Fruit fly (Drosophila melanogaster) whole organism, wandering third instar larva: ENCODE measurements around the gene Dup99B.

Source experiments
- Abd-B ChIP-seq: fragments of >200 bp; optimal IDR thresholded peaks from 2 replicates; lab custom pipeline; 2017; ENCODE audit warnings: missing biosample characterization, missing genetic modification characterization
- CG32264 ChIP-seq: fragments of 200-800 bp; sonication (Bioruptor generic); optimal IDR thresholded peaks from 2 replicates; lab custom pipeline; 2016; ENCODE audit warnings: missing biosample characterization, missing genetic modification characterization
- CG9705 ChIP-seq: fragments of 200-800 bp; sonication (Bioruptor generic); optimal IDR thresholded peaks from 2 replicates; lab custom pipeline; 2018; ENCODE audit warnings: missing biosample characterization, mild to moderate bottlenecking, missing genetic modification characterization
- CrebA ChIP-seq: fragments of 200-800 bp; sonication (Bioruptor generic); optimal IDR thresholded peaks from 2 replicates; lab custom pipeline; 2016; ENCODE audit warnings: missing biosample characterization, mild to moderate bottlenecking, missing genetic modification characterization, borderline replicate concordance
- Dfd ChIP-seq: fragments of >200 bp; optimal IDR thresholded peaks from 2 replicates; lab custom pipeline; 2017; ENCODE audit warnings: missing biosample characterization, missing genetic modification characterization
- GATAd ChIP-seq: sonication (Bioruptor generic); optimal IDR thresholded peaks from 2 replicates; lab custom pipeline; 2016; ENCODE audit warnings: missing biosample characterization, missing genetic modification characterization
- HLH106 ChIP-seq: fragments of 200-800 bp; optimal IDR thresholded peaks from 3 replicates; lab custom pipeline; 2019; ENCODE audit warnings: missing biosample characterization, mild to moderate bottlenecking, missing genetic modification characterization, moderate library complexity
- Hnf4 ChIP-seq: fragments of 200-800 bp; sonication (Bioruptor generic); optimal IDR thresholded peaks from 2 replicates; lab custom pipeline; 2016; ENCODE audit warnings: missing biosample characterization, mild to moderate bottlenecking, missing genetic modification characterization
- Hr78 ChIP-seq: fragments of >200 bp; optimal IDR thresholded peaks from 2 replicates; lab custom pipeline; 2017; ENCODE audit warnings: missing biosample characterization, missing genetic modification characterization
- Hr83 ChIP-seq: fragments of 200-300 bp; sonication (Bioruptor generic); optimal IDR thresholded peaks from 2 replicates; lab custom pipeline; 2016; ENCODE audit warnings: missing biosample characterization, mild to moderate bottlenecking, missing genetic modification characterization, moderate library complexity; ENCODE audit not compliant: poor library complexity, severe bottlenecking
- Jra ChIP-seq: sonication (Bioruptor generic); optimal IDR thresholded peaks from 2 replicates; lab custom pipeline; 2016; ENCODE audit warnings: missing biosample characterization, missing genetic modification characterization
- Mio ChIP-seq: sonication (Bioruptor generic); optimal IDR thresholded peaks from 2 replicates; lab custom pipeline; 2016; ENCODE audit warnings: missing biosample characterization, missing genetic modification characterization
- Myc ChIP-seq: fragments of >200 bp; optimal IDR thresholded peaks from 2 replicates; lab custom pipeline; 2017
- N ChIP-seq: fragments of >200 bp; optimal IDR thresholded peaks from 2 replicates; lab custom pipeline; 2018; ENCODE audit warnings: missing biosample characterization, missing external identifiers, missing genetic modification characterization
- OdsH ChIP-seq: fragments of 200-800 bp; sonication (Bioruptor generic); optimal IDR thresholded peaks from 2 replicates; lab custom pipeline; 2016; ENCODE audit warnings: missing biosample characterization, mild to moderate bottlenecking, missing genetic modification characterization
- Rel ChIP-seq, 2 experiments: fragments of 200-800 bp; sonication (Bioruptor generic) in 1 of 2; optimal IDR thresholded peaks; 2 replicates in 1 of 2; 3 replicates in 1 of 2; lab custom pipeline; 2016 to 2019; ENCODE audit warnings: mild to moderate bottlenecking in 2 of 2, missing biosample characterization in 2 of 2, missing genetic modification characterization in 2 of 2, moderate library complexity in 1 of 2
- Sp1 ChIP-seq: fragments of 200-800 bp; sonication (Bioruptor generic); optimal IDR thresholded peaks from 3 replicates; lab custom pipeline; 2019; ENCODE audit warnings: missing biosample characterization, mild to moderate bottlenecking, missing genetic modification characterization, moderate library complexity
- Vsx2 ChIP-seq: fragments of 200-300, 225-300 bp; sonication (Bioruptor generic); optimal IDR thresholded peaks from 2 replicates; lab custom pipeline; 2018; ENCODE audit warnings: missing biosample characterization, missing genetic modification characterization; ENCODE audit not compliant: partially characterized antibody
- br ChIP-seq: fragments of 200-800 bp; sonication (Bioruptor generic); optimal IDR thresholded peaks from 2 replicates; lab custom pipeline; 2016; ENCODE audit warnings: missing biosample characterization, missing genetic modification characterization
- brk ChIP-seq: fragments of 200-800 bp; sonication (Bioruptor generic); optimal IDR thresholded peaks from 2 replicates; lab custom pipeline; 2016; ENCODE audit warnings: missing biosample characterization, mild to moderate bottlenecking, missing genetic modification characterization
- dl ChIP-seq, 2 experiments: fragments of 175-275, 200-275 bp in 1 of 2; fragments of 200-275 bp in 1 of 2; sonication (Bioruptor generic); optimal IDR thresholded peaks; lab custom pipeline; 2018; ENCODE audit warnings: mild to moderate bottlenecking in 2 of 2, missing biosample characterization in 2 of 2, missing genetic modification characterization in 2 of 2, moderate library complexity in 2 of 2; ENCODE audit not compliant: partially characterized antibody in 2 of 2, insufficient read depth in 1 of 2
- dmrt93B ChIP-seq: fragments of 200-800 bp; sonication (Bioruptor generic); optimal IDR thresholded peaks from 2 replicates; lab custom pipeline; 2018; ENCODE audit warnings: missing biosample characterization, mild to moderate bottlenecking, missing genetic modification characterization
- dsf ChIP-seq: sonication (Bioruptor generic); optimal IDR thresholded peaks from 2 replicates; lab custom pipeline; 2016; ENCODE audit warnings: missing biosample characterization, missing genetic modification characterization, borderline replicate concordance
- ey ChIP-seq: fragments of 200-800 bp; sonication (Bioruptor generic); optimal IDR thresholded peaks from 2 replicates; lab custom pipeline; 2016; ENCODE audit warnings: missing biosample characterization, missing genetic modification characterization
- foxo ChIP-seq, 2 experiments: fragments of 200-800 bp; sonication (Bioruptor generic); optimal IDR thresholded peaks; 2 replicates in 1 of 2; 3 replicates in 1 of 2; lab custom pipeline; 2016 to 2017; ENCODE audit warnings: missing biosample characterization in 2 of 2, missing genetic modification characterization in 2 of 2
- fru ChIP-seq: fragments of 200-800 bp; sonication (Bioruptor generic); optimal IDR thresholded peaks from 3 replicates; lab custom pipeline; 2016; ENCODE audit warnings: missing biosample characterization, mild to moderate bottlenecking, missing genetic modification characterization
- h ChIP-seq: fragments of 200-800 bp; sonication (Bioruptor generic); optimal IDR thresholded peaks from 3 replicates; lab custom pipeline; 2016; ENCODE audit warnings: missing biosample characterization, mild to moderate bottlenecking, missing genetic modification characterization
- jim ChIP-seq: fragments of 175-275, 200-325 bp; sonication (Bioruptor generic); optimal IDR thresholded peaks from 2 replicates; lab custom pipeline; 2016; ENCODE audit warnings: missing biosample characterization, mild to moderate bottlenecking, missing genetic modification characterization
- lola ChIP-seq: fragments of >200 bp; optimal IDR thresholded peaks from 2 replicates; lab custom pipeline; 2017; ENCODE audit warnings: missing biosample characterization, missing genetic modification characterization
- pan ChIP-seq: fragments of >200 bp; optimal IDR thresholded peaks from 2 replicates; lab custom pipeline; 2017
- psq ChIP-seq: fragments of 200-800 bp; sonication (Bioruptor generic); optimal IDR thresholded peaks from 3 replicates; lab custom pipeline; 2017; ENCODE audit warnings: missing biosample characterization, mild to moderate bottlenecking, missing genetic modification characterization, moderate library complexity
- rgr ChIP-seq: fragments of 200-800 bp; sonication (Bioruptor generic); optimal IDR thresholded peaks from 3 replicates; lab custom pipeline; 2016; ENCODE audit warnings: missing biosample characterization, mild to moderate bottlenecking, missing genetic modification characterization
- sage ChIP-seq: fragments of 200-800 bp; sonication (Bioruptor generic); optimal IDR thresholded peaks from 2 replicates; lab custom pipeline; 2016; ENCODE audit warnings: missing biosample characterization, mild to moderate bottlenecking, missing genetic modification characterization
- sv ChIP-seq: fragments of 200-800 bp; sonication (Bioruptor generic); optimal IDR thresholded peaks from 3 replicates; lab custom pipeline; 2016; ENCODE audit warnings: missing biosample characterization, missing genetic modification characterization
- tai ChIP-seq: sonication (Bioruptor generic); optimal IDR thresholded peaks from 2 replicates; lab custom pipeline; 2016; ENCODE audit warnings: missing biosample characterization, missing genetic modification characterization
- usp ChIP-seq: fragments of >200 bp; optimal IDR thresholded peaks from 2 replicates; lab custom pipeline; 2017; ENCODE audit warnings: missing biosample characterization, missing genetic modification characterization
- woc ChIP-seq: sonication (Bioruptor generic); optimal IDR thresholded peaks from 2 replicates; lab custom pipeline; 2016; ENCODE audit warnings: missing biosample characterization, mild to moderate bottlenecking, missing genetic modification characterization

Gene Dup99B

DNA sequence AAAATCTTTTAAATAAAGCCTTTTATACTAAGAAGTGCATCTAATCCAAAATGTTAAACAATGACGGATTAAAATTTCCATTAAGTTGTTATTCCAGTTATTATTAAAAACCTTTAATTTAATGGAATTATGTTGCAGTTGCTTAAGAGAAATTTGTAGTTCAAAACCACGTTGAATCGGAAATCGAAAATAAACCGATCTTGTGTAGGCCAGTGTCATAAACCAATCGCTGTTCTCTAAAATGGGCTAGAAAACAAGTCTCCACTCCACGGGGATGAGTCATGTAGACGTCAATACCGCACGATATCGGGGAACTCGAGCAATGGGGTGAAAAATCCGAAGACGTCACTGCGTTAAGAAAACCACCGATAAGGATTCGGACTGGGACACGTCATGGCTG, 46.4 kb upstream of the Dup99B start:
- TF ChIP-seq rgr (GFP tag; lab: Kevin White, UChicago) (no peak), Vsx2 (no peak), Rel (GFP tag; optimal IDR thresholded peaks at IDR 0.05; lab: Kevin White, UChicago) (no peak), Rel (tag; optimal IDR thresholded peaks at IDR 0.05; lab: Kevin White, UChicago) (peak; percentile 49)

DNA sequence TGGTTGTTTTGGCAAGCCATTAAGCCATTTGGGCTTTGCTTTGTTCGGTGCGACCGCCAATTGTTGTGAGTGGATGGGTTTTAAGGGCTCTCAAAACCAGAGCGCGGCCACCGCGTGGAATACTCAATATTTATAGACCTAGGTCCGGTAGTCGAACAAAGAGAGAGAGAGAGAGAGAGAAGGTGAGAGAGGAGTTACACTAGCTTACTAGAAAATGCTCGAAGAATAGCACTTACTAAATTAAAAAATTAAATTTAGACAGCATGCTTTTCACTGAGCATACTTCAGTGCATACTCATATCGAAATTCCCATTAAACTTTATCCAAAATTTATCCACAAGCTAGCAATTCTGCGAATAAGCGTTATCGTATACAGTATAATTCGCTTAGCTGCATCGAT, 44.9 kb upstream of the Dup99B start:
- TF ChIP-seq Mio (GFP tag; lab: Kevin White, UChicago) (no peak), pan (lab: Kevin White, UChicago) (no peak), woc (GFP tag; lab: Kevin White, UChicago) (no peak), tai (no peak), dmrt93B (GFP tag; lab: Kevin White, UChicago) (no peak), Hr83 (no peak), N (GFP tag; lab: Kevin White, UChicago) (no peak), dl (GFP tag; optimal IDR thresholded peaks at IDR 0.05; lab: Kevin White, UChicago; ENCODE audit: insufficient read depth in 1 of 2, partially characterized antibody in 2 of 2) (no peak), Jra (GFP tag; lab: Kevin White, UChicago) (no peak), brk (no peak), rgr (GFP tag; lab: Kevin White, UChicago) (no peak), psq (GFP tag; lab: Kevin White, UChicago) (no peak)
- TF ChIP-seq, all 38 proteins: peak for 0

DNA sequence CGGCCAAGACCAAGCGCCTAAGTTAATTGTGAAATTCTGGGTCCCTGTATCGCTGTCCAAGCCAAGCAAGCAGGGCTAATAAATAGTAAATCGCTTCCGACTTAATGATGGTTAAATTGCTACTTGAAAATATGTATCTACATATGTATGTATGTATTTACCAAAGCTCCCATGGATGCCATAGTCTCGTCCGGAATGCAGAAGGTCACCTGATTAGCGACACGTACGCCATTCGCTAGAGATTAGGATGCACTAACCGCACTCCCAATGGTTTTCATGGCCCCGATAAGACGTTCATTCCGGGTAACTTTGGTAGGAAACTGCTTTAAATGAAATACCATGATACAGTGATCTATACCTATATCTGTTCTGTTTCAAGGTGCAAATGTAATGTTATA, 43.6 kb upstream of the Dup99B start:
- TF ChIP-seq Abd-B = no peak
- no peak for TF ChIP-seq tai
- no peak for TF ChIP-seq Mio (GFP tag; lab: Kevin White, UChicago)
- no peak for TF ChIP-seq CG32264 (GFP tag; lab: Kevin White, UChicago)
- TF ChIP-seq Hr83 = no peak
- no peak for TF ChIP-seq brk
- no peak for TF ChIP-seq Hnf4 (GFP tag; lab: Kevin White, UChicago)
- no peak for TF ChIP-seq CrebA (GFP tag; lab: Kevin White, UChicago)
- no peak for TF ChIP-seq dmrt93B (GFP tag; lab: Kevin White, UChicago)
- no peak for TF ChIP-seq sv
- TF ChIP-seq N (GFP tag; lab: Kevin White, UChicago) = no peak
- no peak for TF ChIP-seq CG9705 (GFP tag; lab: Kevin White, UChicago)
- no peak for TF ChIP-seq Jra (GFP tag; lab: Kevin White, UChicago)
- no peak for TF ChIP-seq dl (GFP tag; optimal IDR thresholded peaks at IDR 0.05; lab: Kevin White, UChicago; ENCODE audit: insufficient read depth in 1 of 2, partially characterized antibody in 2 of 2)
- no peak for TF ChIP-seq jim (GFP tag; lab: Kevin White, UChicago)
- no peak for TF ChIP-seq sage (GFP tag; lab: Kevin White, UChicago)
- no peak for TF ChIP-seq Vsx2
- TF ChIP-seq rgr (GFP tag; lab: Kevin White, UChicago) = no peak

DNA sequence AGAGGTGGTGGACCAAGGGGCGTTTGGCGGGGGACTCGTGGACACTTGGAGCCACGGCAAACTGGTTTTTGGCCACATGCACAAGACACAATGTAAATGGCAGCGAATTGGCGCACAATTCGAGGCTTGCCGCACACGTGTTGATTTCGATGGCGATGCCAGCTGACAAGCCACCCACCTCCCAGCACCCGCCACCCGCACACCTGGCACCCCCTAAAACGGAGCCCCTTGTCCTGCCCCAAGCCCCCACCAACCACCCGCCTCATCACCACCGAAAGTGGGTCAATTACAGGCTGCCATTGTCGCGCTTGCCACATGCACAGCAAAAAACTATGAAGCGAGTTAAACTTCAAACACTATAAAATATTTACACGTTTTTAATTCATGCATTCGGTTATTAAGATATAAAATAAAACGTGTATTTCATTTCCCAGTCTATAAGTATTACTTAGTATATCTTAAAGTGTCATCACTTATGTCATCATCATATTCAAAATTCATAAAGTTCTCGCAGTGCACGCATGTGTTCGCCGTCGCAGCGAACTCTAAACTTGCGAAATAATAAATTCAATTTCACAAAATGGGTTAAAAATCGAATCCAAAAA, 43.1 kb upstream of the Dup99B start:
- TF ChIP-seq HLH106 (tag; lab: Kevin White, UChicago) = no peak
- TF ChIP-seq Hnf4 (GFP tag; lab: Kevin White, UChicago) = no peak
- TF ChIP-seq Mio (GFP tag; lab: Kevin White, UChicago) = no peak
- TF ChIP-seq psq (GFP tag; lab: Kevin White, UChicago) = no peak
- TF ChIP-seq Vsx2 = no peak
- TF ChIP-seq tai = no peak
- TF ChIP-seq rgr (GFP tag; lab: Kevin White, UChicago) = peak; percentile 22
- no peak for TF ChIP-seq Jra (GFP tag; lab: Kevin White, UChicago)
- TF ChIP-seq pan (lab: Kevin White, UChicago) = no peak
- no peak for TF ChIP-seq h (GFP tag; lab: Kevin White, UChicago)
- TF ChIP-seq ey = no peak
- no peak for TF ChIP-seq usp (GFP tag; lab: Kevin White, UChicago)
- TF ChIP-seq lola = no peak
- TF ChIP-seq brk = no peak
- no peak for TF ChIP-seq sage (GFP tag; lab: Kevin White, UChicago)
- no peak for TF ChIP-seq br (GFP tag; lab: Kevin White, UChicago)
- peak in 1 of 2 experiments; percentile 27 for TF ChIP-seq foxo (GFP tag; optimal IDR thresholded peaks at IDR 0.05; lab: Kevin White, UChicago)
- no peak for TF ChIP-seq Myc
- no peak for TF ChIP-seq CG9705 (GFP tag; lab: Kevin White, UChicago)
- no peak for TF ChIP-seq Hr78
- TF ChIP-seq OdsH (GFP tag; lab: Kevin White, UChicago) = no peak
- no peak for TF ChIP-seq CG32264 (GFP tag; lab: Kevin White, UChicago)
- TF ChIP-seq Abd-B = no peak
- TF ChIP-seq dmrt93B (GFP tag; lab: Kevin White, UChicago) = no peak
- TF ChIP-seq dsf (GFP tag; lab: Kevin White, UChicago) = no peak
- no peak for TF ChIP-seq dl (GFP tag; optimal IDR thresholded peaks at IDR 0.05; lab: Kevin White, UChicago; ENCODE audit: insufficient read depth in 1 of 2, partially characterized antibody in 2 of 2)
- TF ChIP-seq N (GFP tag; lab: Kevin White, UChicago) = no peak
- TF ChIP-seq CrebA (GFP tag; lab: Kevin White, UChicago) = no peak
- peak; percentile 34 for TF ChIP-seq fru
- no peak for TF ChIP-seq Sp1 (GFP tag; lab: Kevin White, UChicago)
- no peak for TF ChIP-seq GATAd (GFP tag; lab: Kevin White, UChicago)
- peak; percentile 71 for TF ChIP-seq Dfd (GFP tag; lab: Kevin White, UChicago)
